Worm (Caenorhabditis elegans) whole organism, late embryonic: ENCODE results near the gene vha-18.

Source experiments
- ama-1 ChIP-seq: fragments of 150-350 bp; optimal IDR thresholded peaks from 2 replicates; lab custom pipeline; 2014
- ceh-18 ChIP-seq: sonication (generic microtip); optimal IDR thresholded peaks from 2 replicates; lab custom pipeline; 2016; ENCODE audit warnings: missing genetic modification characterization, missing compliant biosample characterization
- dve-1 ChIP-seq: sonication (generic microtip); optimal IDR thresholded peaks from 2 replicates; lab custom pipeline; 2017; ENCODE audit warnings: antibody characterized with exemption, mild to moderate bottlenecking, missing genetic modification characterization, missing compliant biosample characterization
- fax-1 ChIP-seq: sonication (generic microtip); optimal IDR thresholded peaks from 2 replicates; lab custom pipeline; 2016; ENCODE audit warnings: missing genotype, missing genetic modification characterization, missing compliant biosample characterization
- fkh-6 ChIP-seq: sonication (generic microtip); optimal IDR thresholded peaks from 2 replicates; lab custom pipeline; 2016; ENCODE audit warnings: missing genetic modification characterization, missing compliant biosample characterization
- nfya-1 ChIP-seq: sonication (generic microtip); optimal IDR thresholded peaks from 2 replicates; lab custom pipeline; 2017; ENCODE audit warnings: missing genetic modification characterization, mild to moderate bottlenecking, missing compliant biosample characterization, antibody characterized with exemption, moderate library complexity
- nhr-11 ChIP-seq: fragments of 150-350 bp; optimal IDR thresholded peaks from 2 replicates; lab custom pipeline; 2014; ENCODE audit warnings: missing biosample characterization, missing genetic modification characterization
- npax-4 ChIP-seq: sonication (generic microtip); optimal IDR thresholded peaks from 2 replicates; lab custom pipeline; 2016; ENCODE audit warnings: missing genetic modification characterization, missing compliant biosample characterization
- pha-4 ChIP-seq: fragments of 150-350 bp; optimal IDR thresholded peaks from 2 replicates; lab custom pipeline; 2018; ENCODE audit warnings: missing biosample characterization, missing genetic modification reagents, missing genetic modification characterization
- pqm-1 ChIP-seq: sonication (generic microtip); optimal IDR thresholded peaks from 2 replicates; lab custom pipeline; 2016; ENCODE audit warnings: missing genetic modification characterization, missing compliant biosample characterization

- TF ChIP-seq ceh-18 (tag; lab: Kevin White, UChicago) (no peak), npax-4 (tag; lab: Kevin White, UChicago) (no peak), ama-1 (lab: Kevin White, UChicago) (no peak), fkh-6 (tag; lab: Kevin White, UChicago) (no peak), fax-1 (tag; lab: Kevin White, UChicago) (no peak), pha-4 (no peak), dve-1 (no peak), nfya-1 (no peak), pqm-1 (no peak), nhr-11 (no peak)
Observed at ce11 chrV:8401267-8401666, 12.0 kb downstream of the vha-18 start.
